Fruit fly (Drosophila melanogaster): ENCODE measurements around the gene CG43392.

The CG43392 gene

dm6 chr3L:22071687-22072394 lies 42.3 kb upstream of the CG43392 start, which contains the start of gene CG7139 (continued):
- no peak for TF ChIP-seq CG8281 (tag; optimal IDR thresholded peaks at IDR 0.05)
- no peak for TF ChIP-seq Ravus (GFP tag; IDR thresholded peaks at IDR 0.05)
- TF ChIP-seq row (GFP tag; IDR thresholded peaks at IDR 0.05), result peak; percentile 81
- TF ChIP-seq pb (GFP tag; optimal IDR thresholded peaks at IDR 0.05), result no peak
- TF ChIP-seq HHEX (GFP tag; optimal IDR thresholded peaks at IDR 0.05), result no peak
- peak; percentile 50 for TF ChIP-seq CG8290 (GFP tag; optimal IDR thresholded peaks at IDR 0.05)
- TF ChIP-seq CG8290 (tag; optimal IDR thresholded peaks at IDR 0.05), result peak; percentile 54 to 69
- TF ChIP-seq CG15269 (tag; optimal IDR thresholded peaks at IDR 0.05), result no peak
- TF ChIP-seq CG10147 (GFP tag; optimal IDR thresholded peaks at IDR 0.05), result no peak
- no peak for TF ChIP-seq en (GFP tag; optimal IDR thresholded peaks at IDR 0.05)
- peak; percentile 22 for TF ChIP-seq nmo (GFP tag; optimal IDR thresholded peaks at IDR 0.05)
- no peak for TF ChIP-seq Doc2 (GFP tag; IDR thresholded peaks at IDR 0.05)
- TF ChIP-seq Nf-YC (tag; optimal IDR thresholded peaks at IDR 0.05), result no peak
- TF ChIP-seq CG7556 (GFP tag; optimal IDR thresholded peaks at IDR 0.05), result no peak
- TF ChIP-seq CG16863 (GFP tag; optimal IDR thresholded peaks at IDR 0.05), result no peak
- TF ChIP-seq Fer1 (GFP tag; optimal IDR thresholded peaks at IDR 0.05), result no peak
- peak; percentile 42; the same call in 1 of the 3 replicates for TF ChIP-seq mld (GFP tag; IDR thresholded peaks at IDR 0.05; ENCODE audit: partially characterized antibody)
- TF ChIP-seq luna (GFP tag; optimal IDR thresholded peaks at IDR 0.05), result no peak
- TF ChIP-seq CG2120 (GFP tag; optimal IDR thresholded peaks at IDR 0.05), result peak; percentile 12
- TF ChIP-seq Opbp (GFP tag; IDR thresholded peaks at IDR 0.05; ENCODE audit: partially characterized antibody), result peak; percentile 70; the same call in 2 of the 3 replicates
- 0 out of 2 replicates have a peak, but pooled peaks have one; percentile 22 for TF ChIP-seq CG2129 (GFP tag; IDR thresholded peaks at IDR 0.05; ENCODE audit: partially characterized antibody)
- no peak for TF ChIP-seq CG8765 (GFP tag; IDR thresholded peaks at IDR 0.05)
- peak; percentile 8 for TF ChIP-seq Sin3A (optimal IDR thresholded peaks at IDR 0.05)
- TF ChIP-seq CG9797 (GFP tag; optimal IDR thresholded peaks at IDR 0.05), result peak; percentile 17
- peak; percentile 33 for TF ChIP-seq pzg (GFP tag; optimal IDR thresholded peaks at IDR 0.05)
- TF ChIP-seq dan (GFP tag; IDR thresholded peaks at IDR 0.05), result no peak
- TF ChIP-seq Fer3 (tag; optimal IDR thresholded peaks at IDR 0.05), result no peak
- TF ChIP-seq Med (GFP tag), result peak; percentile 56
- peak; percentile 14 for TF ChIP-seq HmgZ (tag; optimal IDR thresholded peaks at IDR 0.05)
- no peak for TF ChIP-seq rib (GFP tag; IDR thresholded peaks at IDR 0.05)
- no peak for TF ChIP-seq CG2889 (GFP tag; IDR thresholded peaks at IDR 0.05)
- TF ChIP-seq CG12659 (GFP tag; optimal IDR thresholded peaks at IDR 0.05), result peak; percentile 48
- no peak for TF ChIP-seq Ets65A (GFP tag)
- peak; percentile 72 for TF ChIP-seq Sry-δ (GFP tag; optimal IDR thresholded peaks at IDR 0.05)
- no peak for TF ChIP-seq CG9727 (GFP tag; optimal IDR thresholded peaks at IDR 0.05)
- peak; percentile 81 for TF ChIP-seq BEAF-32 (GFP tag; optimal IDR thresholded peaks at IDR 0.05)
- TF ChIP-seq Fer2 (tag; optimal IDR thresholded peaks at IDR 0.05), result no peak
- TF ChIP-seq CG8388 (GFP tag; optimal IDR thresholded peaks at IDR 0.05), result no peak
- peak; percentile 14; the same call in 1 of the 2 replicates for TF ChIP-seq CG42726 (GFP tag; IDR thresholded peaks at IDR 0.05; ENCODE audit: partially characterized antibody)
- no peak for TF ChIP-seq sug (tag; optimal IDR thresholded peaks at IDR 0.05)
- TF ChIP-seq Six4 (GFP tag; optimal IDR thresholded peaks at IDR 0.05), result no peak
- peak; percentile 67 for TF ChIP-seq CG30020 (tag; optimal IDR thresholded peaks at IDR 0.05)
- no peak for TF ChIP-seq odd (GFP tag; optimal IDR thresholded peaks at IDR 0.05)
- peak; percentile 37 for TF ChIP-seq stwl (tag; optimal IDR thresholded peaks at IDR 0.05)
- no peak for TF ChIP-seq CG8359 (GFP tag; optimal IDR thresholded peaks at IDR 0.05; ENCODE audit: borderline replicate concordance)
- no peak for TF ChIP-seq danr (GFP tag; IDR thresholded peaks at IDR 0.05)
- no peak for TF ChIP-seq CG7271 (tag; optimal IDR thresholded peaks at IDR 0.05)
- no peak for TF ChIP-seq al (GFP tag; IDR thresholded peaks at IDR 0.05)
- no peak for TF ChIP-seq tio (GFP tag; optimal IDR thresholded peaks at IDR 0.05)
- no peak for TF ChIP-seq crol (GFP tag; IDR thresholded peaks at IDR 0.05)

Measured in whole organism, embryonic.